Worm (Caenorhabditis elegans) whole organism, L4/young adult: ENCODE results near the gene clec-162.

Experiments used
- W03F9.2 ChIP-seq: fragments of 150-350 bp; optimal IDR thresholded peaks from 2 replicates; lab custom pipeline; 2014; ENCODE audit warnings: missing biosample characterization, missing genetic modification characterization
- dao-5 ChIP-seq: sonication (generic microtip); optimal IDR thresholded peaks from 2 replicates; lab custom pipeline; 2016; ENCODE audit warnings: missing genotype, missing genetic modification characterization, moderate library complexity, missing compliant biosample characterization
- him-1 ChIP-seq: sonication (generic microtip); optimal IDR thresholded peaks from 2 replicates; lab custom pipeline; 2016; ENCODE audit warnings: missing genotype, missing genetic modification reagents, missing genetic modification characterization, missing compliant biosample characterization

DNA sequence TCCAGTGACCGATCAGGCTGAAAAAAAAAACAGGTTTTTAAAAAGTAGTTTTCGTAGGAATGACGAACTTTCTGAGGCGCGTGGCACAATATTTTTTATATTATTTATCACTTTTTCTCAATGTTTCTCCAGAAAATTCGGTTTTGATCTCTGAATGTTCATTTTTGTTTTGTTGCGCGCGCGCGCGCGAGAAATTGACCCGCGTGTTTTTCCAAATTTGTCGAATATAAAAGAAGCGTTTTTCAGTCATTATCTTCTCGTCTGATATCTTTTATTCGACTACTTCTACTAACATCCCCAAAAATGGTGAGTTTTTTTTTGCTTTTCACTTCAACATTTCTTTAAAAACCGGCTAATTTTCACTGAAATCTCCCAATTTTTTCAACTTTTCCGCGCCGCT, 33.8 kb upstream of the clec-162 start, which contains the start of gene rmd-1:
- TF ChIP-seq him-1 (tag; lab: Kevin White, UChicago) (no peak), W03F9.2 (tag; lab: Kevin White, UChicago) (no peak), dao-5 (tag; lab: Kevin White, UChicago) (no peak)
